Fruit fly (Drosophila melanogaster) whole organism: ENCODE results near the gene Alh.

ENCODE experiments used
- CG8478 ChIP-seq: fragments of >200 bp; optimal IDR thresholded peaks from 2 replicates; lab custom pipeline; 2018; ENCODE audit warnings: inconsistent platforms
- EcR ChIP-seq, 2 experiments: fragments of >200 bp; optimal IDR thresholded peaks; 2 replicates each; lab custom pipeline; 2017; ENCODE audit warnings: missing biosample characterization in 2 of 2, missing genetic modification characterization in 2 of 2, missing genetic modification reagents in 2 of 2
- pan ChIP-seq: fragments of >200 bp; optimal IDR thresholded peaks from 2 replicates; lab custom pipeline; 2017
- psq ChIP-seq: fragments of >200 bp; optimal IDR thresholded peaks from 2 replicates; lab custom pipeline; 2017
- usp ChIP-seq: fragments of >200 bp; optimal IDR thresholded peaks from 2 replicates; lab custom pipeline; 2017; ENCODE audit warnings: missing biosample characterization, missing genetic modification characterization, mixed read lengths

DNA sequence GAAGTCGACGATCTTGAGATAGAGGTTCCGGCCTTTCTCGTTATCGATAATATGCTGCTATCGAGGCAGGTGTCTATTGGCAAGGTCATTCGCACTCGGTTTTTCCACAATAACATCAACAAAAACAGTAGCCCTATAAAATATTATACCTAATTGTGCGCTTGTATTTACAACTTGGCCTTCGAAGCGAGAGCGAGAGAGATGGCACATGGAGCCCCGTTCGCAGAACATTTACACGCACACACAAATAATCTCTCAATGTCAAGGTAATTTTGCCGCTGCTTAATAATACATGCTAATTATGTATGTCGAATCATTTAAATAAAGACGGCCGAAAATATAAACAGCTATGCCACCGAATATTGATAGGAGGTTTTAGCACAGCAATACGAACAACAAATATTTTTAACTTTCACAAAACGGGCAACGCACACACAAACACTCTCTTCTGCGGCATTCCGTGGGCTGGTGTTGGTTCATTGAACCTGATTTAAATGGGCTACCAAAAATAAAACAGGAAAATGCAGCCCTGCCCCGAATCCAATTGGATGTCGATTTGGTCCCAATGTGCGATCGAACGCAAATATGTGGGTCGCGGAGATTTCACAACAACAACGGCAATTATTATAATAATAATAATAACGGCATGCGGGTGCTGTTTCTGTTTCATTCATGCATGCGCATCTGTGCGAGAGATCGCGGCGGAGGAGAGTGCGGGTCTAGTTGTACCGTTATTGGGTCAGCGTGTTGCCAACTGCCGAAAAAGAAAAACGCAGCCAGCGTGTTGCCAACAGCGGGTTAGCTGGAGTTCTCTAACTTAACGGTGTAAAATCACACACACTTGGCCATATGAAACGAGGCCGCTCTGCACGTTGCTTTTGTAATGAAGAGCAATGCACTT is 1.6 kb downstream of the Alh start:
- TF ChIP-seq CG8478 (lab: Kevin White, UChicago) (no peak), pan (no peak), EcR (GFP tag; optimal IDR thresholded peaks at IDR 0.05; lab: Kevin White, UChicago) (peak; percentile 57 to 74), psq (no peak), usp (GFP tag; lab: Kevin White, UChicago) (no peak)
